Fruit fly (Drosophila melanogaster): ENCODE measurements around the gene egh.

egh gene

DNA sequence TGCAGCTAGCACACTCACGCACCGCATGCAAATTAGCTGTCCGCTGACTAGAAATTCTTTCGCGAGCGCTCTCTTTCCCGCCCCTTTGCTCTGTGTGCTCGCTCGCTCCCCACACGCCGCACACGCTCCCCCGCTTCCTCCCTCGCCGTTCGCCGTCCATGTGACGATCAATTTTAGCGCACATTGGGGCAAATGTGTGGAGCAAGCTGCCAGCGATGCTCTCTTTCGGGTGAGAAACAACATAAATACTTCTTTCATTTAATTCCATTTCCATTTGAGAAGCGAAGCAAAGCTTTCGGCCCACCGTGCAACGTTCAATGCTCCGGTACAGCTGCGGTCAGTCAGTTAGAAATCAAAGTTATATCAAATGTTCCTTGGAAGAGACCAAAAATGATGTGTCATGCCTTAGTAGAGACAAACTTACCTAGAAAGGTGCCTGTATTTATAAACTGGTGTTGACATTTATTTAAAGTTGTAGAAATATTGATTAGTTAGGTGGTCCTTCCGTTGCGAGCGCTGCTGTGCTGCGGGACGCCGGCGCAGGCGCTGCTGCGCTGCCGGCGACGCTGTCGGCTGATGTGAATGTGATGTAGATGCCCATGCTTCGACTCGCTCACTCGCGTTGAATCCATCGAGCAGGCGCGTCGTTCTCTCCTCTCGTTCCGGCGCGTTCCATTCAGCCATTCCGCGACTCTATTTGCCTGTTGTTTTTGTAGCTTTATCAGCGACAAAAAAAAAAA lies 57.9 kb downstream of the egh start (continued):
- peak; percentile 98 for TF ChIP-seq Smox (GFP tag; optimal IDR thresholded peaks at IDR 0.05)
- TF ChIP-seq lz (GFP tag; optimal IDR thresholded peaks at IDR 0.05): peak; percentile 99
- TF ChIP-seq CG3032 (tag; optimal IDR thresholded peaks at IDR 0.05): peak; percentile 96
- TF ChIP-seq dac (GFP tag; optimal IDR thresholded peaks at IDR 0.05): peak; percentile 98
- TF ChIP-seq CG3919 (GFP tag; optimal IDR thresholded peaks at IDR 0.05): peak; percentile 98
- TF ChIP-seq Eip75B (GFP tag; optimal IDR thresholded peaks at IDR 0.05): peak; percentile 98
- TF ChIP-seq Blimp-1 (GFP tag; optimal IDR thresholded peaks at IDR 0.05): peak; percentile 90
- TF ChIP-seq Ets21C (GFP tag; optimal IDR thresholded peaks at IDR 0.05): peak; percentile 97
- peak; percentile 97 for TF ChIP-seq CG6854 (GFP tag; optimal IDR thresholded peaks at IDR 0.05)
- TF ChIP-seq CG6792 (GFP tag; optimal IDR thresholded peaks at IDR 0.05): peak; percentile 98
- peak; percentile 98 for TF ChIP-seq CG6163 (GFP tag; IDR thresholded peaks at IDR 0.05)
- TF ChIP-seq fkh (GFP tag; optimal IDR thresholded peaks at IDR 0.05): peak; percentile 92
- peak; percentile 97 for TF ChIP-seq Sox15 (GFP tag; optimal IDR thresholded peaks at IDR 0.05)
- peak; percentile 96 for TF ChIP-seq CG7368 (GFP tag; optimal IDR thresholded peaks at IDR 0.05)
- TF ChIP-seq Hr38 (GFP tag; optimal IDR thresholded peaks at IDR 0.05): no peak
- TF ChIP-seq ss (GFP tag; optimal IDR thresholded peaks at IDR 0.05): peak; percentile 98
- TF ChIP-seq CG4318 (GFP tag; optimal IDR thresholded peaks at IDR 0.05): peak; percentile 97
- peak; percentile 99 for TF ChIP-seq Sox14 (GFP tag; optimal IDR thresholded peaks at IDR 0.05)
- peak; percentile 98 for TF ChIP-seq CG15336 (GFP tag; IDR thresholded peaks at IDR 0.05)
- peak; percentile 98 for TF ChIP-seq topi (GFP tag; optimal IDR thresholded peaks at IDR 0.05)
- peak; percentile 98 for TF ChIP-seq CG16779 (tag; optimal IDR thresholded peaks at IDR 0.05)
- TF ChIP-seq CG11762 (GFP tag; optimal IDR thresholded peaks at IDR 0.05; ENCODE audit: insufficient read depth): peak; percentile 95
- peak; percentile 98 for TF ChIP-seq OdsH (GFP tag; optimal IDR thresholded peaks at IDR 0.05)
- peak; percentile 99 for TF ChIP-seq CG6276 (GFP tag; optimal IDR thresholded peaks at IDR 0.05)
- TF ChIP-seq net (GFP tag; optimal IDR thresholded peaks at IDR 0.05): peak; percentile 98
- TF ChIP-seq fd85E (GFP tag; optimal IDR thresholded peaks at IDR 0.05): peak; percentile 89
- peak; percentile 97 for TF ChIP-seq CG34406 (GFP tag; optimal IDR thresholded peaks at IDR 0.05)
- peak; percentile 98 for TF ChIP-seq CG8119 (GFP tag; IDR thresholded peaks at IDR 0.05)
- TF ChIP-seq fd59A (GFP tag; optimal IDR thresholded peaks at IDR 0.05): peak; percentile 97
- peak; percentile 99 for TF ChIP-seq Met (GFP tag; optimal IDR thresholded peaks at IDR 0.05)
- peak; percentile 97 for TF ChIP-seq achi (GFP tag; optimal IDR thresholded peaks at IDR 0.05)

DNA sequence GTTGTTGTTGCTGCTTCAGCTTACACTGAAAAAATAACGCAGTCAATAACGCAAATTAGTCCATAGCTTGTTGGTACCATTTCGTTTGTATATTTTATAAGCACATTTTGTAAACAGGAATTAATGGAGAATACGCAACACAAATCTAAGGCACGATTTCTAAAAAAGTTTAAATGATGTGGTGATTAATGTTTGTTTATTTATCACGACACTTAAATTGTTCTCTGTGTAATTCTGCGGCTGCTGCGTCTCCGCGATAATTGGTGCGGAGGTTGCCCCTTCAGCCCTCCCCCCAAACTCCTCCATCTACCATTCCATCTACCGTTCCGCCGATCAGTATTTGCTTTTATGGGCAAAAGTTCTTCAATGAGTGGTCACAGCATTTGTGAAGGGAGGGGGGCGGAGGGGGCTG lies 59.2 kb downstream of the egh start:
- TF ChIP-seq Lpt (GFP tag; optimal IDR thresholded peaks at IDR 0.05) (peak; percentile 85), CG8319 (GFP tag; optimal IDR thresholded peaks at IDR 0.05) (peak; percentile 87), Blimp-1 (GFP tag; optimal IDR thresholded peaks at IDR 0.05) (peak; percentile 68), CG10669 (GFP tag; optimal IDR thresholded peaks at IDR 0.05) (peak; percentile 92), Eip75B (GFP tag; optimal IDR thresholded peaks at IDR 0.05) (peak; percentile 92), Ets96B (tag; optimal IDR thresholded peaks at IDR 0.05) (peak; percentile 90), dac (GFP tag; optimal IDR thresholded peaks at IDR 0.05) (peak; percentile 83), CG11294 (GFP tag; IDR thresholded peaks at IDR 0.05) (peak; percentile 80), CG3919 (GFP tag; optimal IDR thresholded peaks at IDR 0.05) (peak; percentile 91), CG7368 (GFP tag; optimal IDR thresholded peaks at IDR 0.05) (peak; percentile 91), Eip78C (GFP tag) (peak; percentile 97), Gug (GFP tag; IDR thresholded peaks at IDR 0.05) (peak; percentile 88), net (GFP tag; optimal IDR thresholded peaks at IDR 0.05) (peak; percentile 86), CG8119 (GFP tag; IDR thresholded peaks at IDR 0.05) (peak; percentile 91), CG10631 (GFP tag; optimal IDR thresholded peaks at IDR 0.05) (peak; percentile 83), cyc (GFP tag; optimal IDR thresholded peaks at IDR 0.05) (peak; percentile 89), CG3032 (tag; optimal IDR thresholded peaks at IDR 0.05) (peak; percentile 91), pdm3 (GFP tag; optimal IDR thresholded peaks at IDR 0.05) (peak; percentile 92), Hr39 (GFP tag; optimal IDR thresholded peaks at IDR 0.05) (peak; percentile 92), CG11902 (GFP tag; optimal IDR thresholded peaks at IDR 0.05) (peak; percentile 76), CG16779 (tag; optimal IDR thresholded peaks at IDR 0.05) (peak; percentile 86), acj6 (GFP tag; optimal IDR thresholded peaks at IDR 0.05) (peak; percentile 89), CG1621 (tag; optimal IDR thresholded peaks at IDR 0.05) (peak; percentile 88), Eip93F (GFP tag; optimal IDR thresholded peaks at IDR 0.05) (peak; percentile 81), salr (GFP tag; optimal IDR thresholded peaks at IDR 0.05) (peak; percentile 66 to 86), CG31627 (GFP tag; optimal IDR thresholded peaks at IDR 0.05) (peak; percentile 90), CG8632 (GFP tag; optimal IDR thresholded peaks at IDR 0.05) (peak; percentile 85), Smox (GFP tag; optimal IDR thresholded peaks at IDR 0.05) (peak; percentile 86)
